Worm (Caenorhabditis elegans) whole organism, young adult: ENCODE results near the gene clec-27.

Experiments
- F23B12.7 ChIP-seq: sonication (generic microtip); optimal IDR thresholded peaks from 2 replicates; lab custom pipeline; 2017; ENCODE audit warnings: missing genetic modification characterization, mild to moderate bottlenecking, missing compliant biosample characterization, antibody characterized with exemption, moderate library complexity; ENCODE audit not compliant: insufficient read depth
- F37B4.10 ChIP-seq: fragments of 200-800 bp; sonication (Bioruptor generic); IDR thresholded peaks from 2 replicates; pipeline ENCODE4 v1.3.6; 2022; ENCODE audit warnings: missing genetic modification characterization, missing compliant biosample characterization
- F49E8.2 ChIP-seq: sonication (generic microtip); optimal IDR thresholded peaks from 3 replicates; lab custom pipeline; 2017; ENCODE audit warnings: missing genetic modification characterization, mild to moderate bottlenecking, missing compliant biosample characterization, antibody characterized with exemption, moderate library complexity; ENCODE audit not compliant: insufficient read depth
- K11D2.4 ChIP-seq: fragments of 200-800 bp; sonication (Bioruptor generic); IDR thresholded peaks from 2 replicates; pipeline ENCODE4 v1.3.6; 2022; ENCODE audit warnings: missing genetic modification reagents, missing genetic modification characterization, missing compliant biosample characterization
- T07F8.4 ChIP-seq: sonication (generic microtip); optimal IDR thresholded peaks from 2 replicates; lab custom pipeline; 2016; ENCODE audit warnings: mild to moderate bottlenecking, missing genetic modification characterization, moderate library complexity, missing compliant biosample characterization
- Y53F4B.3 ChIP-seq: fragments of 200-800 bp; sonication (Bioruptor generic); IDR thresholded peaks from 2 replicates; pipeline ENCODE4 v1.3.6; 2022; ENCODE audit warnings: missing genetic modification reagents, missing genetic modification characterization, missing compliant biosample characterization
- Y56A3A.18 ChIP-seq: fragments of 200-800 bp; sonication (Bioruptor generic); IDR thresholded peaks from 2 replicates; pipeline ENCODE4 v1.3.6; 2022; ENCODE audit warnings: missing genetic modification reagents, missing genetic modification characterization, missing compliant biosample characterization
- aptf-2 ChIP-seq: fragments of 200-800 bp; sonication (Bioruptor generic); conservative IDR thresholded peaks from 2 replicates; pipeline ENCODE4 v1.3.6; 2022; ENCODE audit warnings: missing genetic modification reagents, missing genetic modification characterization, missing compliant biosample characterization
- aptf-3 ChIP-seq: fragments of 200-800 bp; sonication (Bioruptor generic); IDR thresholded peaks from 2 replicates; pipeline ENCODE4 v1.3.6; 2022; ENCODE audit warnings: missing genetic modification characterization, missing compliant biosample characterization
- atf-7 ChIP-seq: sonication (generic microtip); optimal IDR thresholded peaks from 2 replicates; lab custom pipeline; 2017; ENCODE audit warnings: mild to moderate bottlenecking, missing genetic modification characterization, missing compliant biosample characterization
- bed-1 ChIP-seq: fragments of 200-800 bp; sonication (Bioruptor generic); IDR thresholded peaks from 2 replicates; pipeline ENCODE4 v1.3.6; 2022; ENCODE audit warnings: missing genetic modification reagents, missing genetic modification characterization, missing compliant biosample characterization
- ccch-3 ChIP-seq: fragments of 200-800 bp; sonication (Bioruptor generic); optimal IDR thresholded peaks from 2 replicates; lab custom pipeline; 2018; ENCODE audit warnings: mild to moderate bottlenecking, missing genetic modification characterization, missing compliant biosample characterization
- ceh-91 ChIP-seq: fragments of 200-800 bp; sonication (Bioruptor generic); IDR thresholded peaks from 2 replicates; pipeline ENCODE4 v1.3.6; 2022; ENCODE audit warnings: missing genetic modification reagents, missing genetic modification characterization, missing compliant biosample characterization
- chd-7 ChIP-seq: sonication (generic microtip); optimal IDR thresholded peaks from 2 replicates; lab custom pipeline; 2016; ENCODE audit warnings: mild to moderate bottlenecking, missing genetic modification characterization, moderate library complexity, missing compliant biosample characterization
- dox-1 ChIP-seq: fragments of 200-800 bp; sonication (Bioruptor generic); IDR thresholded peaks from 2 replicates; pipeline ENCODE4 v1.3.6; 2022; ENCODE audit warnings: missing genetic modification reagents, missing genetic modification characterization, missing compliant biosample characterization
- dpff-1 ChIP-seq: sonication (generic microtip); optimal IDR thresholded peaks from 2 replicates; lab custom pipeline; 2017; ENCODE audit warnings: mild to moderate bottlenecking, missing genetic modification characterization, missing compliant biosample characterization
- him-1 ChIP-seq: sonication (generic microtip); optimal IDR thresholded peaks from 2 replicates; lab custom pipeline; 2016; ENCODE audit warnings: missing genotype, missing genetic modification reagents, missing genetic modification characterization, missing compliant biosample characterization
- hlh-12 ChIP-seq: sonication (generic microtip); optimal IDR thresholded peaks from 2 replicates; lab custom pipeline; 2016; ENCODE audit warnings: missing genetic modification characterization, missing compliant biosample characterization
- hsf-1 ChIP-seq: fragments of 200-800 bp; sonication (Bioruptor generic); IDR thresholded peaks from 2 replicates; pipeline ENCODE4 v1.3.6; 2022; ENCODE audit warnings: missing genetic modification reagents, missing genetic modification characterization, missing compliant biosample characterization
- let-607 ChIP-seq, 2 experiments: fragments of 200-800 bp in 1 of 2; sonication (Bioruptor generic) in 1 of 2; sonication (generic microtip) in 1 of 2; optimal IDR thresholded peaks; 2 replicates each; lab custom pipeline; 2016 to 2018; ENCODE audit warnings: mild to moderate bottlenecking in 2 of 2, missing compliant biosample characterization in 2 of 2, missing genetic modification characterization in 2 of 2, moderate library complexity in 2 of 2, missing genotype in 1 of 2
- lin-26 ChIP-seq: fragments of 200-800 bp; sonication (Bioruptor generic); IDR thresholded peaks from 2 replicates; pipeline ENCODE4 v1.3.6; 2022; ENCODE audit warnings: missing genetic modification reagents, missing genetic modification characterization, missing compliant biosample characterization
- lin-54 ChIP-seq: fragments of 200-800 bp; sonication (Bioruptor generic); optimal IDR thresholded peaks from 2 replicates; lab custom pipeline; 2018; ENCODE audit warnings: mild to moderate bottlenecking, missing genetic modification characterization, missing compliant biosample characterization
- lir-1 ChIP-seq: fragments of 200-800 bp; sonication (Bioruptor generic); conservative IDR thresholded peaks from 2 replicates; pipeline ENCODE4 v1.3.6; 2022; ENCODE audit warnings: missing genetic modification reagents, missing genetic modification characterization, missing compliant biosample characterization
- mcd-1 ChIP-seq: fragments of 200-800 bp; sonication (Bioruptor generic); IDR thresholded peaks from 2 replicates; pipeline ENCODE4 v1.3.6; 2022; ENCODE audit warnings: missing genetic modification reagents, missing genetic modification characterization, missing compliant biosample characterization
- nfya-1 ChIP-seq: sonication (generic microtip); optimal IDR thresholded peaks from 2 replicates; lab custom pipeline; 2017; ENCODE audit warnings: antibody characterized with exemption, missing compliant biosample characterization, missing genetic modification characterization, borderline replicate concordance; ENCODE audit not compliant: insufficient read depth
- nhr-120 ChIP-seq: fragments of 200-800 bp; sonication (Bioruptor generic); IDR thresholded peaks from 2 replicates; pipeline ENCODE4 v1.3.6; 2022; ENCODE audit warnings: missing genetic modification characterization, missing compliant biosample characterization
- nhr-27 ChIP-seq: fragments of 200-800 bp; sonication (Bioruptor generic); optimal IDR thresholded peaks from 2 replicates; lab custom pipeline; 2018; ENCODE audit warnings: mild to moderate bottlenecking, missing genetic modification characterization, moderate library complexity, missing compliant biosample characterization
- sdz-38 ChIP-seq: sonication (generic microtip); optimal IDR thresholded peaks from 2 replicates; lab custom pipeline; 2016; ENCODE audit warnings: missing genotype, missing genetic modification characterization, missing compliant biosample characterization
- snpc-1.1 ChIP-seq: sonication (generic microtip); optimal IDR thresholded peaks from 2 replicates; lab custom pipeline; 2017; ENCODE audit warnings: missing genetic modification characterization, mild to moderate bottlenecking, missing compliant biosample characterization, antibody characterized with exemption, moderate library complexity, missing genotype, missing genetic modification reagents; ENCODE audit not compliant: insufficient read depth
- xnd-1 ChIP-seq: sonication (generic microtip); optimal IDR thresholded peaks from 2 replicates; lab custom pipeline; 2016; ENCODE audit warnings: missing genotype, missing genetic modification reagents, missing genetic modification characterization, missing compliant biosample characterization
- ztf-28 ChIP-seq: fragments of 200-800 bp; sonication (Bioruptor generic); IDR thresholded peaks from 2 replicates; pipeline ENCODE4 v1.3.6; 2022; ENCODE audit warnings: missing genetic modification reagents, missing genetic modification characterization, missing compliant biosample characterization

The clec-27 gene

DNA sequence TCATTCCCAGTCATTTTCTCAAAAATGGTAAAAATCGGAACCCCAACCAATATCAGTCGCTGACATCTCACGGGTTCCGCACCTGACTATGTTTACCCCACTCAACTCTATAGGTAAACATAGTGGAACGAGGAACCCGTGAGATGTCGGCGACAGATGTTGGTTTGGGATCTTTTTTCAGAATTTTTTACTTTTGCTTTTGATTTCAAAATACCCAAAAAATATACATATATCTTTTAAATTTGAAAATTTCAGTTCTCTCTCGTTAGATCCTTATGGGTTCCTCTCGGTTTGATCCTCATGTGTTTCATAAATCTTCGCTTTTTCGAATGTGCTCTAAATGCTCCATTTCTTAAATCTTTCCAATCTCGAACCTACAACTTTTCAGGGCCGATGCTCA is 19.2 kb downstream of the clec-27 start, which contains the start of gene srw-23:
srw-23 (plus strand) TSS at position 301 of the 400 bp plus-strand sequence.
- no peak for TF ChIP-seq dpff-1
- TF ChIP-seq sdz-38 (tag; lab: Kevin White, UChicago), result no peak
- TF ChIP-seq atf-7 (tag; lab: Kevin White, UChicago), result no peak
- no peak for TF ChIP-seq xnd-1 (tag; lab: Kevin White, UChicago)
- no peak for TF ChIP-seq lin-26
- TF ChIP-seq, all 124 proteins: peak for 0

DNA sequence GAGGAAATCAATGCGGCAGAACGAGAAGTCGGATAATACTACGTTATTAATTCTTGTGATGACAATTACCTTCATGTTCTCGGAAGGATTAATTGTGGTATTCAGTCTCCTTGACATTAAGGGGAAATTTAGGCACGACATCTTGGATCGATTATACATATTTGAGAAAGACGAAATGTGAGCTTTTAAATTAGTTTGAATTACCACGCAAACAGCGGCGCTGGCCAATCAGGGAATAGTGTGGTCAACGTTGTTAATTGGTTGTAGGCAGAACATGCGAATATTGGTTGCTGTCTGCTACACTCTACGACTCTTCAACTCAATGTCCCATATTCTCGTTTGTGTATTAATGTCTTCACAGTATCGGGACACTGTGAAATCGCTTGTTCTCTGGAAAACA is 20.5 kb downstream of the clec-27 start, which contains the start of gene F49A5.10:
F49A5.10 (plus strand) TSS at position 301 of the 400 bp plus-strand sequence.
- TF ChIP-seq ztf-28 (GFP tag; lab: Robert Waterston, UW) (no peak), F49E8.2 (tag; lab: Kevin White, UChicago) (no peak), ccch-3 (GFP tag; lab: Kevin White, UChicago) (no peak), ceh-91 (GFP tag; lab: Robert Waterston, UW) (no peak), aptf-3 (GFP tag; lab: Robert Waterston, UW) (no peak), nhr-27 (no peak), nhr-120 (no peak), let-607 (tag; optimal IDR thresholded peaks at IDR 0.05; lab: Kevin White, UChicago) (no peak), chd-7 (tag; lab: Kevin White, UChicago) (no peak)

DNA sequence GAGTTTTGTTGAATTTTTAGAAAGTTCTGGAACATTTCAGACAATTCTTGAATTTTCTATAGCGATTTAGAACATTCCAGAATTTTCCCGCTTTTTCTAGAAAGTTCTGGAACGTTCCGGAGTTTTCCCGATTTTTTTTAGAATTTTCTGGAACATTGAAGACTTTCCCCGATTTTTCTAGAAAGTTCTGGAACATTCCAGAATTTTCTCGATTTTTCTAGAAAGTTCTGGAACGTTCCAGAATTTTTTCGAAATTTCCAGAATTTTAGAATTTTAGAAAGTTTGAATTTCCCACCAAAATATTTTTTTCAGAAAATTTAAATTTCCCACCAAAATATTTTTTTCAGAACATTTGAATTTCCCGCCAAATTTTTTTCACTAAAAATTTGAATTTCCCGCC is 22.6 kb downstream of the clec-27 start:
- TF ChIP-seq hsf-1 (GFP tag; lab: Robert Waterston, UW), result peak; percentile 92

DNA sequence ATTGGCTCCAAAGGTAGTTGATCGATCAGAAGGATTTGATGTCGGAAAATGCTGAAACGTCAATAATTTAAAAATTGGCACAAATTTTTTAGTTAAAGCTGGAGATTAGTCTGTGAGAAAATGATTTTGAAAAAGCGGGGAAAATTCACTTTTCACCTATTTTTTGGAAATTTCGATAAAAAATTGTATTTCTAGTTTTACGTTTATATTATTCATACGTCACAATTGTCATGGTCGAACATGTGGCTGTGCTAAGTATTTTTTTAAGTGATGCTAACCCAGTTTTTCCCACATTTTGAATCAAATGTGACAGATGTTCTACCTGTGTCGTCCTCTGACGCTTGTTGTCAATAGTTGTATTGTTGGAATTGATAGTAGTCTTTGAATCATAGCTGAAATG is 25.1 kb downstream of the clec-27 start:
- no peak for TF ChIP-seq snpc-1.1 (tag; lab: Kevin White, UChicago)
- TF ChIP-seq Y53F4B.3 (GFP tag; lab: Robert Waterston, UW), result no peak
- TF ChIP-seq him-1, result no peak
- TF ChIP-seq K11D2.4 (GFP tag; lab: Robert Waterston, UW), result no peak
- TF ChIP-seq F37B4.10 (GFP tag; lab: Robert Waterston, UW), result no peak
- no peak for TF ChIP-seq bed-1 (GFP tag; lab: Robert Waterston, UW)
- no peak for TF ChIP-seq aptf-3 (GFP tag; lab: Robert Waterston, UW)
- TF ChIP-seq nfya-1, result no peak
- TF ChIP-seq lin-54 (GFP tag; lab: Kevin White, UChicago), result no peak
- no peak for TF ChIP-seq F23B12.7 (tag; lab: Kevin White, UChicago)
- no peak for TF ChIP-seq dox-1 (GFP tag; lab: Robert Waterston, UW)
- TF ChIP-seq lir-1, result no peak
- no peak for TF ChIP-seq Y56A3A.18 (GFP tag; lab: Robert Waterston, UW)
- TF ChIP-seq T07F8.4 (tag; lab: Kevin White, UChicago), result no peak
- no peak for TF ChIP-seq F49E8.2 (tag; lab: Kevin White, UChicago)
- no peak for TF ChIP-seq aptf-2 (GFP tag; lab: Robert Waterston, UW)

DNA sequence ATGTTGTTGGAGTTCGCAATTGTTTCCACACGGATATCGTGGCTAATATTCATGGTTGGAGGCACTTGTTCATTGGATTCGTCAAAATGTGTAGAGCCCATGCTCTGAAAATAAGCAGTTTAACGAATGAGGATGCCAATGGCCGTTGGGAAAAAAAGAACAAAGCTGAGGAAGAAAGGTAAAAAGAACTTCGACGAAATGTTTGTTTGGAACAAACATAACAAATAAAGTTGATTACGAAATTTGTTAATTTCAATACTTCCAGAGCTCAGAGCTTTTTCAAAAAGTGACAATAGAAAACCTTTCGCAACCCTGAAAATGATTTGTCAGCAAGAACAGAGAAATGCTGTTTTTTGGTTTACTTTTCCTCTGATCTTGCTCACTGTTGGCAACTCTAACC is 25.6 kb downstream of the clec-27 start, which contains the start of gene F09C6.3:
F09C6.3 (minus strand) TSS at position 101 of the 400 bp plus-strand sequence.
- TF ChIP-seq mcd-1 (no peak), hlh-12 (tag; lab: Kevin White, UChicago) (no peak)
